Worm (Caenorhabditis elegans): ENCODE data around the gene srx-22.

ce11 chrV:664337-664847, 15.4 kb upstream of the srx-22 start, which contains the start of the genes F31F4.11 and srh-266:
- TF ChIP-seq B0035.1 (tag; optimal IDR thresholded peaks at IDR 0.05) = no peak
- TF ChIP-seq sdz-38 (tag; optimal IDR thresholded peaks at IDR 0.05) = no peak
- TF ChIP-seq hsf-1 (GFP tag; IDR thresholded peaks at IDR 0.05) = no peak
- TF ChIP-seq lag-1 (GFP tag; IDR thresholded peaks at IDR 0.05) = no peak
- TF ChIP-seq bed-1 (GFP tag; IDR thresholded peaks at IDR 0.05) = no peak
- no peak for TF ChIP-seq ztf-6 (GFP tag; IDR thresholded peaks at IDR 0.05)
- no peak for TF ChIP-seq lin-54 (GFP tag; optimal IDR thresholded peaks at IDR 0.05)
- no peak for TF ChIP-seq snpc-4 (GFP tag; optimal IDR thresholded peaks at IDR 0.05)
- TF ChIP-seq snpc-4 (tag; optimal IDR thresholded peaks at IDR 0.05) = no peak
- no peak for TF ChIP-seq cebp-1 (GFP tag; IDR thresholded peaks at IDR 0.05)
- no peak for TF ChIP-seq cebp-1 (tag; optimal IDR thresholded peaks at IDR 0.05)
- TF ChIP-seq ceh-58 (GFP tag; IDR thresholded peaks at IDR 0.05) = no peak
- TF ChIP-seq C06A6.2 (GFP tag; conservative IDR thresholded peaks at IDR 0.05) = no peak
